Worm (Caenorhabditis elegans) whole organism, early embryonic: ENCODE results near the gene mam-7.

ENCODE experiments used
- B0310.2 ChIP-seq: sonication (generic microtip); optimal IDR thresholded peaks from 2 replicates; lab custom pipeline; 2016; ENCODE audit warnings: mild to moderate bottlenecking, missing genetic modification characterization, missing compliant biosample characterization
- aly-1 ChIP-seq: sonication (generic microtip); optimal IDR thresholded peaks from 2 replicates; lab custom pipeline; 2016; ENCODE audit warnings: missing genetic modification characterization, missing compliant biosample characterization
- ama-1 ChIP-seq: fragments of 150-350 bp; optimal IDR thresholded peaks from 2 replicates; lab custom pipeline; 2014
- ceh-36 ChIP-seq: sonication (generic microtip); optimal IDR thresholded peaks from 2 replicates; lab custom pipeline; 2016; ENCODE audit warnings: missing genetic modification characterization, inconsistent platforms, missing compliant biosample characterization
- ets-7 ChIP-seq: sonication (generic microtip); optimal IDR thresholded peaks from 2 replicates; lab custom pipeline; 2016; ENCODE audit warnings: missing genotype, missing genetic modification characterization, missing compliant biosample characterization
- flt-1 ChIP-seq: fragments of 200-800 bp; sonication (Bioruptor generic); IDR thresholded peaks from 2 replicates; pipeline ENCODE4 v1.3.6; 2022; ENCODE audit warnings: missing genetic modification characterization, missing compliant biosample characterization
- hmbx-1 ChIP-seq: sonication (generic microtip); optimal IDR thresholded peaks from 2 replicates; lab custom pipeline; 2016; ENCODE audit warnings: mild to moderate bottlenecking, missing genetic modification characterization, missing compliant biosample characterization
- hnd-1 ChIP-seq: sonication (generic microtip); optimal IDR thresholded peaks from 2 replicates; lab custom pipeline; 2016; ENCODE audit warnings: missing genetic modification characterization, missing compliant biosample characterization
- pes-1 ChIP-seq: fragments of 200-800 bp; sonication (Bioruptor generic); IDR thresholded peaks from 2 replicates; pipeline ENCODE4 v1.3.6; 2022; ENCODE audit warnings: missing genetic modification reagents, missing genetic modification characterization, missing compliant biosample characterization
- sea-1 ChIP-seq: fragments of 200-800 bp; sonication (Bioruptor generic); conservative IDR thresholded peaks from 2 replicates; pipeline ENCODE4 v1.3.6; 2022; ENCODE audit warnings: missing genetic modification characterization, missing compliant biosample characterization
- tbx-11 ChIP-seq: fragments of 200-800 bp; sonication (Bioruptor generic); IDR thresholded peaks from 2 replicates; pipeline ENCODE4 v1.3.6; 2022; ENCODE audit warnings: missing genetic modification characterization, missing compliant biosample characterization

ce11 chrIII:9903694-9904292, 10.8 kb downstream of the mam-7 start:
- TF ChIP-seq pes-1 (GFP tag; lab: Robert Waterston, UW) = no peak
- no peak for TF ChIP-seq aly-1 (tag; lab: Kevin White, UChicago)
- no peak for TF ChIP-seq ama-1 (lab: Kevin White, UChicago)
- no peak for TF ChIP-seq ceh-36 (tag; lab: Kevin White, UChicago)
- no peak for TF ChIP-seq hnd-1 (tag; lab: Kevin White, UChicago)
- no peak for TF ChIP-seq tbx-11 (GFP tag; lab: Robert Waterston, UW)
- no peak for TF ChIP-seq sea-1 (GFP tag; lab: Robert Waterston, UW)
- TF ChIP-seq flt-1 (GFP tag; lab: Robert Waterston, UW) = no peak
- no peak for TF ChIP-seq B0310.2 (tag; lab: Kevin White, UChicago)
- TF ChIP-seq ets-7 (tag; lab: Kevin White, UChicago) = no peak
- no peak for TF ChIP-seq hmbx-1
